Fruit fly (Drosophila melanogaster): ENCODE measurements around the gene Rpt2.
A peak's percentile ranks its signal among the peaks of the same experiment; 100 is the strongest.

Gene Rpt2

dm6 chr3R:23931095-23931728 is at the start of gene Rpt2, which contains the start of gene CG13599:
Gene Rpt2, minus strand, starts transcription at chr3R:23931558.
Gene CG13599, plus strand, starts transcription at chr3R:23931639.
- peak; percentile 63 for TF ChIP-seq CG17801 (GFP tag; optimal IDR thresholded peaks at IDR 0.05; ENCODE audit: partially characterized antibody)

dm6 chr3R:23971764-23972163 is 40.4 kb upstream of the Rpt2 start:
- TF ChIP-seq CG17801 (GFP tag; optimal IDR thresholded peaks at IDR 0.05; ENCODE audit: partially characterized antibody), result no peak

- no peak for TF ChIP-seq CG17801 (GFP tag; optimal IDR thresholded peaks at IDR 0.05; ENCODE audit: partially characterized antibody)
Observed at dm6 chr3R:23971208-23971607, 39.9 kb upstream of the Rpt2 start.

DNA sequence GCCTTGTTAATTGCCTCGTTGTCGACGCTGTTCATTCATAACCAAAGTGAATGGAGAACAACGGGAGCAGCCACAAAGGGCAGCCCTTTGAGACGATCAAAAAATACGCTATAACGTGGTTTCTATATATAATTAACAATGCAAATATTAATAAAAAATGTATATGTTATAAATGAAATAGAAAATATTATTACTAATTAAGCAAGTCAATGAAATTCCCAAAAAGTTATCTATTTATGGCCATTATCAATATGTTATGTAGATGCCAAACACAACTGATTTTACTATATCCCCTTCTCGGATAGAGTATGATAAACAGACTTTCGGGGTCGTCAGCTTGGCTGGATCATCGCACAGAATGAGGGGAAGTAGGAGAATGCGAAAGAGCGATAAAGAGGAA is 38.1 kb upstream of the Rpt2 start:
- TF ChIP-seq CG17801 (GFP tag; optimal IDR thresholded peaks at IDR 0.05; ENCODE audit: partially characterized antibody), result no peak

DNA sequence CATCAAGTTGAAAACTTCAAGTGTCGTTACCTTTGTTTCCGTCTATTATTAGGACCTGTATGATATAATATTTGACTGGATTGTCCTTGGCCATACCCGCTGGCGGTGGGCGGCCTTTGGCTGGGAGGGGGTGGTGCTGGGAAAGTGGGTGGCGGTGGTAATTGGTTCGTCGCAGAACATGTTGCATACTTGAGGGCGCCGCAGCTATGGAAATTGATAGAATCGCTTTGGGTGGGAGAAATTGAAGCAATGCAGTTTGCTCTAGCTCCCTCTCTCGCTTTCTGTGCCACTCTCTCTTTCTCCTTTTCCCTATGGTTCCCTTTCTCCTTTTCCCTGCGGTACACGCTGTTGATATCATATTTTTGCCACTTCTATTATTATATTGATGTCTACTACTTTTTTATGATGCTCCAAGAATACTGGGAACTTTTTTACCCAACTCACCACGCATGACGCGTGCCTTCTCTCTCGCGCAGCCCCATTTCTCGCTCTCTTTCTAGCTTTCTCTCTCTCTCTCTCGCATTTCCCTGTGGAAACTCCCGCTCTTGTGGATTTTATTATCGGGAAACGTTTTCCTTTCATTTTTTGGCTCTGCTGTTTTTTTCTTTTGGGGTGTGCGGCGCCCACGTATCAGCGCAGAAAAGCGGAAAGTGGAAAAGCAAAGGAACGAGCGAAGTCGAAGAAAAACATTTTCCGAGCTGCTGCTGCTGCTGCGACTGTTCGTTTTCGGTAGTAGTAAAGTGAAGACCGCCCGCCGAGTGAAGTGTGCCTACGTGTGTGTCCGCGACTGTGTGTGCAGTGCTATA is 33.8 kb upstream of the Rpt2 start:
- TF ChIP-seq CG17801 (GFP tag; optimal IDR thresholded peaks at IDR 0.05; ENCODE audit: partially characterized antibody), result no peak

DNA sequence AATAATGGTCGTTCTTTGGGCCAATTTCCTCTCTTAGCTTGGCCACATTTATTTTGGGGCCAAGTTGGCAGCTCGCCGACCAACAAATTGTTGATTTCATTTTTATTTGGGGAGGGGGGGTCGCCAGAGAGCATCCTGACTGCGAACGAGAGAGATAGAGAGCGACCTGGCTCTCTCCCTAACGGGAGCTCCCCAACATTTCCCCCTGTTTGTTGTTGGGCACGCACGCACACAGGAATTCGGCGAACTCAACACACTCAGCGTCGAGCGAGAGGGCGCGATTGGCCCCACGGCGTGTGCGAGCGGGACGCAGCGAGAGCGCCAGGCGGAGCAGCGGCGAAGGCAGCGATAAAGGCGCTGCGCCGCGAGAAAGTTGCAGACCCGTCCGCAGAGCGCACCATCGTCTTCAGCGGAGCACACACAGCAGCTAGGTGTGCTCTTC is 31.4 kb upstream of the Rpt2 start, which contains the start of gene CG31140:
CG31140 (plus strand) TSS at position 400 of the 442 bp plus-strand sequence.
- TF ChIP-seq CG17801 (GFP tag; optimal IDR thresholded peaks at IDR 0.05; ENCODE audit: partially characterized antibody), result no peak

- no peak for TF ChIP-seq CG17801 (GFP tag; optimal IDR thresholded peaks at IDR 0.05; ENCODE audit: partially characterized antibody)
Observed at dm6 chr3R:23960865-23961264, 29.5 kb upstream of the Rpt2 start.

DNA sequence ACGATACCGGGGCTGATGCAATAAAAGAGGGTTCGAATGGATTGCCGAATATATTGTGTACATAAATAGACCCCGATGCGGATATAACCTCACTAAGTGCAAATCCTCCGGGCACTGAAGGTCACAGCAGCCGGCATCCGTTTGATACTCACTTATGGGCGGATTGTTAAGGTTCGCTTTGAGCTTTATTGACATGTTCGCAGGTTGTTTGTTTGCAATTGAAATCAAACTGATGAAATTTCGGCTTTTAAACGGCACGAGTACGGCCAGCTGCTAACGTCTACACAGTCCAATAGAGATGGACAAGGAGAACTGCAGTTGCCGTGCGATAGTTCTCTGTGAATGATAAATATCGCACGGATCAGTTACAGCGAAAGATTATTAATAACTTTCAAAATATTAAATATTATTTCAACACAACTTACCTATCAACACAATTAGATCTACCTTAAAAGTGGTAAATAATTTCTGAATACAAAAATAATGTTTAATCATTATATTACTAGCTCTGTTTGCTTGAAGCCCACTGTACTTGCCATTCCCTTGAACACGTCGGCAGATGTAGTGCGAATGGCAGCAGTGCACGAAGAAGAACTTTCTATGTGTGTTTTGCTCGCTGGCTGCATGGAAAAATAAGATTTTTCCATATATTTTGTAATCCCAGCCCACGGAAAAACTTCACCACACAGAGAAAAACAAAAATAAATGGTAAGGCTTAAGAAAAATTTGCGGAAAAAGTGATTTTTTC is 26.9 kb upstream of the Rpt2 start, which contains the start of the genes GluProRS and AP-1sigma:
GluProRS (minus strand) TSS at position 301 of the 748 bp plus-strand sequence.
AP-1sigma (plus strand) TSS at position 561 of the 748 bp plus-strand sequence.
- peak; percentile 88 for TF ChIP-seq CG17801 (GFP tag; optimal IDR thresholded peaks at IDR 0.05; ENCODE audit: partially characterized antibody)

DNA sequence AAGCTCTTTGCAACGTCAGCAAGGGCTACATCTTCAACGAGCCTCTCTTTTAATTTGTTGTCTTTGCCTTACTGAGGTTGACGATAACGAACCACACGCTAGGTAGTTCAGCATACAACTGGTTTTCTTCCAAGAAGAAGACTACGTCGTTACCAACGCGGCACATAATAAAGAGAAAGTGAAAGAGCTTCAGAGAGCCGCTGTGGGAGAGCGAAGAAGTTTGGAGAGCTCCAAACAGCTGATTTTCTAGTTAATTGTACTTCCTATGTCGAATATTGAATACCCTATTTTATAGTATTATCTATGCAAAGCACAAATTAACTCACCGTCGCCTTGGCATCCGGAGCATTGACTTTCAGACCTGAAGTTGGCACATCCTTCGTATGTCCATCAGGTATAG is 24.0 kb upstream of the Rpt2 start:
- TF ChIP-seq CG17801 (GFP tag; optimal IDR thresholded peaks at IDR 0.05; ENCODE audit: partially characterized antibody), result peak; percentile 20

- TF ChIP-seq CG17801 (GFP tag; optimal IDR thresholded peaks at IDR 0.05; ENCODE audit: partially characterized antibody), result no peak
Observed at dm6 chr3R:23948466-23949413, 17.4 kb upstream of the Rpt2 start.

DNA sequence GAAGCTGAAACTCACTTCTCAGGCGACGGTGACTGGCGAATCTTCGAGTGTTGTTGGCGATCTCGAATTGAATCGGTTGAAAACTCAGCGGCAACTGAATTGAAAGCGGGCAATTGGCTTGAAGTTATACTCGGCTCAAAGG is 16.8 kb upstream of the Rpt2 start, which contains the start of gene CG12268:
CG12268 (minus strand) TSS at position 101 of the 142 bp plus-strand sequence.
- no peak for TF ChIP-seq CG17801 (GFP tag; optimal IDR thresholded peaks at IDR 0.05; ENCODE audit: partially characterized antibody)

dm6 chr3R:23947002-23947401 is 15.6 kb upstream of the Rpt2 start:
- TF ChIP-seq CG17801 (GFP tag; optimal IDR thresholded peaks at IDR 0.05; ENCODE audit: partially characterized antibody), result no peak

- TF ChIP-seq CG17801 (GFP tag; optimal IDR thresholded peaks at IDR 0.05; ENCODE audit: partially characterized antibody), result no peak
Observed at dm6 chr3R:23943843-23944356, 12.5 kb upstream of the Rpt2 start.

DNA sequence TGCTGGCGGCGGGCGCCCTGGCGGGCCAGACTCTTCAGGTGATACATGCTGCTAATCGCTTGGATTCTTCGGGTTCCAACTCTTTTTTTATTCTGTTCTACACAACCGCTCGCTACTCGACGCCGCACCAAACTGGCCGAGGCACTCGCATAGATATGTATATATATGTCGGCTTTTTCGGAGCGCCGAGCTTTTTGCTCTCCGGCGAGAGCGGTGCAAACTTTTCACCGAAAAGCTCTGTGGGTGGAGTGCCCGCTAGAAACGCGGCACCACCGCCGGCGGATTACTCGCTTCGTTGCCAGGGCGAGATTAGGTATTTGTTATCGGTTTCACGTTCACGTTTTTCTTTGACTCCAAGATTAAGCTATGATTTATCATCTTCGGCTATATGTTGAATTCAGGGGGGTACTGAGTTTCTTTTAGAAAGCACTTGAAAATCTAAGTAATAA is 11.6 kb upstream of the Rpt2 start, which contains the start of gene Gdh:
Gdh (minus strand) TSS at position 137 of the 449 bp plus-strand sequence.
- peak; percentile 69 for TF ChIP-seq CG17801 (GFP tag; optimal IDR thresholded peaks at IDR 0.05; ENCODE audit: partially characterized antibody)

All from ovary, adult (tissue).